Worm (Caenorhabditis elegans): Measurements from ENCODE around the gene osm-6.

osm-6 gene

ce11 chrV:11964723-11965122 lies 37.5 kb upstream of the osm-6 start, which contains the start of gene F58H1.7:
Gene F58H1.7, minus strand, starts transcription at chrV:11964823.
- TF ChIP-seq zfp-2 (tag; optimal IDR thresholded peaks at IDR 0.05) (no peak), Y75B8A.6 (GFP tag; IDR thresholded peaks at IDR 0.05) (no peak), spr-3 (GFP tag; optimal IDR thresholded peaks at IDR 0.05) (no peak), gei-8 (GFP tag; optimal IDR thresholded peaks at IDR 0.05) (no peak), F26F4.8 (GFP tag; conservative IDR thresholded peaks at IDR 0.05) (no peak), ZK337.2 (GFP tag; IDR thresholded peaks at IDR 0.05) (no peak), dpl-1 (GFP tag; optimal IDR thresholded peaks at IDR 0.05) (no peak), snpc-4 (tag; optimal IDR thresholded peaks at IDR 0.05) (no peak), zip-2 (tag; optimal IDR thresholded peaks at IDR 0.05) (no peak), nhr-111 (GFP tag; optimal IDR thresholded peaks at IDR 0.05) (no peak), tag-97 (GFP tag; IDR thresholded peaks at IDR 0.05) (no peak), ceh-62 (tag; optimal IDR thresholded peaks at IDR 0.05) (no peak), jun-1 (tag; optimal IDR thresholded peaks at IDR 0.05) (no peak), snpc-1.2 (GFP tag; IDR thresholded peaks at IDR 0.05) (no peak), ceh-32 (tag; optimal IDR thresholded peaks at IDR 0.05; ENCODE audit: poor library complexity) (no peak), nhr-25 (tag; optimal IDR thresholded peaks at IDR 0.05; ENCODE audit: borderline replicate concordance, insufficient read depth) (no peak)

DNA sequence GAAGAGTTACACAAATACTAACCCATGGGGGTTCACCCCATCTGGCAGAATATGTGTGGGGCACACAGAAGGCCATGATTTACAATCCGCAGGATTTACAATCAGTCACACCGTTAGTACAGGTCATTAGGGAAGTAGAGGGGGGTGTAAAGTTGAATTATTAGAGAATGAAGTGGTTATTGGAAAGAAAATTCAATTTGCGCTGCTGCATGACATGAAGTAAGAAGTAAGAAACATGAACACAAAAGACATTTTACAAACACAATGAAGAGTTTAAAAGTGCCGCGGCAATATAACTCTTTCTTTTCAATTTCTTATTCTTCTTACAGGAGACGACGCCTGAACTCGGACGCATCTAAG lies 33.6 kb upstream of the osm-6 start:
- TF ChIP-seq dmd-9 (GFP tag; IDR thresholded peaks at IDR 0.05) (no peak), fos-1 (tag; optimal IDR thresholded peaks at IDR 0.05) (no peak), aha-1 (tag) (peak; percentile 53)

ce11 chrV:11960084-11960830 lies 33.0 kb upstream of the osm-6 start:
- TF ChIP-seq nhr-11 (tag; optimal IDR thresholded peaks at IDR 0.05) (no peak), zip-11 (GFP tag; IDR thresholded peaks at IDR 0.05) (no peak), unc-62 (GFP tag; optimal IDR thresholded peaks at IDR 0.05 in 1 of 2) (peak in 1 of 2 experiments; percentile 53), unc-62 (tag; optimal IDR thresholded peaks at IDR 0.05) (no peak), lin-29 (GFP tag; IDR thresholded peaks at IDR 0.05) (no peak), ceh-32 (tag; optimal IDR thresholded peaks at IDR 0.05; ENCODE audit: poor library complexity) (no peak), fos-1 (tag; optimal IDR thresholded peaks at IDR 0.05) (no peak)

- TF ChIP-seq saeg-2 (GFP tag; IDR thresholded peaks at IDR 0.05), result no peak
Observed at ce11 chrV:11958343-11959291, 31.4 kb upstream of the osm-6 start, which contains the start of gene F58H1.5. Gene F58H1.5, plus strand, starts transcription at chrV:11958393.

- TF ChIP-seq egl-27 (tag; optimal IDR thresholded peaks at IDR 0.05) (no peak), ceh-28 (tag; optimal IDR thresholded peaks at IDR 0.05) (no peak), F26F4.8 (GFP tag; conservative IDR thresholded peaks at IDR 0.05) (no peak), vab-7 (GFP tag; IDR thresholded peaks at IDR 0.05) (no peak), madf-5 (GFP tag; IDR thresholded peaks at IDR 0.05) (no peak), sdz-12 (GFP tag; optimal IDR thresholded peaks at IDR 0.05) (no peak), saeg-2 (GFP tag; IDR thresholded peaks at IDR 0.05) (no peak), nhr-10 (tag; optimal IDR thresholded peaks at IDR 0.05) (no peak), snpc-4 (tag; optimal IDR thresholded peaks at IDR 0.05) (no peak), Y105C5A.15 (GFP tag; IDR thresholded peaks at IDR 0.05) (no peak), nhr-76 (tag; optimal IDR thresholded peaks at IDR 0.05) (no peak), hlh-11 (tag; optimal IDR thresholded peaks at IDR 0.05) (no peak)
Observed at ce11 chrV:11955617-11956016, 28.4 kb upstream of the osm-6 start.

Measured in whole organism, L4 larva.